Worm (Caenorhabditis elegans): Measurements from ENCODE around the gene K06G5.1.

The K06G5.1 gene

DNA sequence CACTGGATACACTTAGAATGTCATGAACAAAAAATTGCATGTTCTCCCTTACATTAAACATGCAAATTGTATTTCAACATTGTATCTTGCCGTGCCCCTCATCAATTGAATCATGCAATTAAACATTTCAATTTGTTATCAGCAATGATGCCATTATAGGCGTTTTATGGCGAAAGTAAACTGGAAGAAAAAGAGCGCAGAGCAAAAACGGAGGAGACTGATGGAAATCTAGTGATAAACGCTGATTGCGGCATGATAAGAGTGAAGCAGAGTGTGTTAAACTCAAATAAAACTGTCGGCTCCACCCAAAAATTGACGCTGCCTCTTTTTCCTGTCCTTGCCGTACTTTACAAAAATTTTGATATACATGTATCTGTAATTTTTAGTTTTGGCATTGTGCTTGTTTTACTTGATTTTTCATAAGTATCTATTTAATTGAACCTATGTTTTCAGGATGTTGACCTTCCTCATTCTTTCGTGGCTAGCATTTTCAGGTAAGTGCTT lies at the start of gene K06G5.1:
Gene K06G5.1 (plus strand): TSS at position 454 of the 504 bp plus-strand sequence.
- TF ChIP-seq dao-5 (tag; optimal IDR thresholded peaks at IDR 0.05) (no peak), him-1 (tag; optimal IDR thresholded peaks at IDR 0.05) (no peak), W03F9.2 (tag; optimal IDR thresholded peaks at IDR 0.05) (no peak)

DNA sequence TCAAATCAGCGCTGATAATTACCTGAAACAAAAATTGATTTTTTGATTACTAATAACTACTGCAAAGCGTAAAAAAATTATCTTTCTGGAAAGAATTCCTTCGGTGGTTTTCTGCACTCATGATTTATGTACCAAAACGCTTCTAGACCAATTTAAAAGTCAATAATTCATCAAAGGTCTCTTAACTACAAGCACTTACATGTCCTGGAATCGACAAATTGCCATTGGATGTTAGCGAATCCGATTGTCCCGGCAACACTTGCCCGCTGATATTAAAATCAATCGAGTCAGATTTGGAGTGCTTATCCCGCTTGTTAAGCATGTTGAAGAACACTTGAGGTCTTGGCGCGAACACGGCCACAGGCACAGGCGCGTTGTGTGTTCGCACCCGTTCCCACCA lies 49.6 kb upstream of the K06G5.1 start:
- TF ChIP-seq dao-5 (tag; optimal IDR thresholded peaks at IDR 0.05) = no peak
- no peak for TF ChIP-seq W03F9.2 (tag; optimal IDR thresholded peaks at IDR 0.05)
- no peak for TF ChIP-seq him-1 (tag; optimal IDR thresholded peaks at IDR 0.05)

ce11 chrX:14169569-14170031 lies 45.2 kb upstream of the K06G5.1 start, which contains the start of gene sym-4:
sym-4 (minus strand) TSS chrX:14169619.
- TF ChIP-seq him-1 (tag; optimal IDR thresholded peaks at IDR 0.05) = peak; percentile 26
- no peak for TF ChIP-seq dao-5 (tag; optimal IDR thresholded peaks at IDR 0.05)
- TF ChIP-seq W03F9.2 (tag; optimal IDR thresholded peaks at IDR 0.05) = peak; percentile 84

- TF ChIP-seq dao-5 (tag; optimal IDR thresholded peaks at IDR 0.05) (no peak), W03F9.2 (tag; optimal IDR thresholded peaks at IDR 0.05) (peak; percentile 46), him-1 (tag; optimal IDR thresholded peaks at IDR 0.05) (no peak)
Observed at ce11 chrX:14173850-14174249, 40.9 kb upstream of the K06G5.1 start, which contains the start of gene idhb-1. idhb-1 (minus strand) TSS chrX:14174063.

DNA sequence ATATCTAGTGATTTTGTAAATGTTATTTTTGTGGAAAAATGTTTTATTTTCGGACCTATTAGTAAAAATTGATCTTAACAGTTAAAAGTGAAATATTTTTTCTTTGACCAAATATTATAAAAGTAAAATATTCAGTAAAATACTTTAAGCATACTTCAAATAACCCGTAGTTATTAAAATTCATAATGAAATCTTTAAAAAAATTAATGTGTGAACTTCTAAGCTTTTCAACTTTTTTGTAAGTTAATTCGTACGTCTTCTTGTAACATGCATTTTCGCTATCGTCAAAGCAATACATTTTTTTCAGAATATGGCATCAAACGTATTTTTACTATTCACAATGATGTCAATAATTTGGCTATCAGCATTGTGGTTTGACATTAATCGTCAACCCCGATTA lies 39.0 kb upstream of the K06G5.1 start, which contains the start of gene C37E2.2:
Gene C37E2.2 (plus strand): TSS at position 301 of the 400 bp plus-strand sequence.
- no peak for TF ChIP-seq him-1 (tag; optimal IDR thresholded peaks at IDR 0.05)
- TF ChIP-seq W03F9.2 (tag; optimal IDR thresholded peaks at IDR 0.05) = no peak
- TF ChIP-seq dao-5 (tag; optimal IDR thresholded peaks at IDR 0.05) = no peak

DNA sequence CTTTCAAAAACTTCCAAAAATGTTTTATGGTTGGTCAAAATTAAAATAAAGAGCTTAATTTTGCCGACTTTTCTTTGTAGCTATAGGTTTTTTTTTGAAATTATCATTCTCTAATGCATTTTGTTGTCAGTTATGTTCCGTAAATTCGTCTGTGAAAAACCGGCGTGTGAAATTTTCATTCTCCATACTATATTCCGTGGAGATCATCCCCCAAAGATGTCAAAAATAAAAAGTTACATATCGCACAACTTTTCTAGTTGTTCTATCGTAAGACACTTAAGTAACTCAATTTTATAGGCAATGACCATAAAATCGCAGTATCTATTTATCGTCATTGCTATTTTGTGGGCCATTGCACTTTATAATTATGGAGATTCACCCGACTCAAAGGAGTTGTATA lies 36.1 kb upstream of the K06G5.1 start, which contains the start of gene C37E2.10:
Gene C37E2.10 (plus strand): TSS at position 301 of the 400 bp plus-strand sequence.
- TF ChIP-seq him-1 (tag; optimal IDR thresholded peaks at IDR 0.05) = no peak
- TF ChIP-seq W03F9.2 (tag; optimal IDR thresholded peaks at IDR 0.05) = no peak
- no peak for TF ChIP-seq dao-5 (tag; optimal IDR thresholded peaks at IDR 0.05)

ce11 chrX:14179488-14179887 lies 35.3 kb upstream of the K06G5.1 start:
- TF ChIP-seq dao-5 (tag; optimal IDR thresholded peaks at IDR 0.05) = no peak
- no peak for TF ChIP-seq W03F9.2 (tag; optimal IDR thresholded peaks at IDR 0.05)
- TF ChIP-seq him-1 (tag; optimal IDR thresholded peaks at IDR 0.05) = no peak

DNA sequence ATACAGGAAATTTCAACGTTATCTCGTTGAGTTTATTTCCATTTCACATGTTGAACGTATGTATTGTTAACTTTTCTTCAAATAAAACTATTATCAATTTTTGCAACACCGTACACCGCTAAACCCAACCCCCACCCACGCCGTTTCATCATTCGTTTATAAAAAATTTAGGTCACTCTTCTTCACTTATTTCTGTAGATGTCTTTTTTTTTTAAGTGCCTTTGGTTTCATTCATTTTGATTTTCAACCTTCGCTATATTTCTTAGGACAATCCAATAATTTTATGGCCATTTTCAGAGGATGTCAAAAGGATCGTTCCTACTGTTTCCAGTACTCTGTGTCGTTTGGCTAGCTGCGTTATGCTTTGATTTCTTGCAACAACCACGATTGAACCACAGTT lies 34.6 kb upstream of the K06G5.1 start, which contains the start of gene C37E2.3:
Gene C37E2.3 (plus strand): TSS at position 301 of the 400 bp plus-strand sequence.
- TF ChIP-seq W03F9.2 (tag; optimal IDR thresholded peaks at IDR 0.05) (no peak), him-1 (tag; optimal IDR thresholded peaks at IDR 0.05) (no peak)

ce11 chrX:14182514-14182913 lies 32.3 kb upstream of the K06G5.1 start:
- TF ChIP-seq dao-5 (tag; optimal IDR thresholded peaks at IDR 0.05) (no peak), W03F9.2 (tag; optimal IDR thresholded peaks at IDR 0.05) (no peak), him-1 (tag; optimal IDR thresholded peaks at IDR 0.05) (no peak)

DNA sequence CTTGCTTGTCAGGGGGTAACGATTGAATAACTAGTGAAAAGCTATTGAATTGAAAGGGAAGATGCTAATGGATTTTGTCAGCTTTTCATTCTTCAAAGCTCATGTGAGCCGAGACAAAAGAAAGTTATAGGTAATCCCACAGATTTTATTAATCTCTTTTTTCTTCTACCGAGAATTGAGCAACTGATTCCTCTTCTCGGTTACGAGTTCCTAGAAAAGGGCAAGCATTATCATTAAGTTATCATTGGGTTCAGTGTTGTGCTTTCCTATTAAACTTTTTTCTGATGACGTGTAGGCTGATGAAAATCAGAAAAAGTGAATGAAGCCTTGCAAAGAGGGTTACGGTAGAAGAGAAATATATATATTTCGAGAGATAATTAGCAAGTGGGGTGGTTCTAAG lies 29.1 kb upstream of the K06G5.1 start:
- TF ChIP-seq him-1 (tag; optimal IDR thresholded peaks at IDR 0.05) = no peak
- TF ChIP-seq W03F9.2 (tag; optimal IDR thresholded peaks at IDR 0.05) = no peak
- TF ChIP-seq dao-5 (tag; optimal IDR thresholded peaks at IDR 0.05) = no peak

DNA sequence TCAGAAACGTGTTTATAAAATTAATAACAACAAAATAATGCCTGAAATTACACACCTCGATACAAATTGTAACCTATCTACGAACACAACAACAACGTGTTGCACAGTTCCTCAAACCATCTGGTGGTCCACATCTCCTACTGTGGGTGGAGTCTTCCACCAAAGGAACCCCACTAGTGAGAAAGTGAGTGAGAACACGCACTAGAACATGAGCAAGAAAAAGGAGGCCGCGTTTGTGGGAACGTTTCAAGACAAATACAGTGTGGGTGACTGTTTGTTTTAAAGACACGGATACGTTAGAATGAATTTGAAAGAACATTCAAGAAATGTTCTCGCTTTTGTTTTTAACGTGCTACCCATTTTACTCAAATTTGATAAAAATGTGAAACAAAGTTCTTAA lies 28.3 kb upstream of the K06G5.1 start, which contains the start of gene ceh-36:
Gene ceh-36 (minus strand): TSS at position 101 of the 400 bp plus-strand sequence.
- TF ChIP-seq dao-5 (tag; optimal IDR thresholded peaks at IDR 0.05) = no peak
- TF ChIP-seq W03F9.2 (tag; optimal IDR thresholded peaks at IDR 0.05) = no peak
- no peak for TF ChIP-seq him-1 (tag; optimal IDR thresholded peaks at IDR 0.05)

ce11 chrX:14194251-14194650 lies 20.5 kb upstream of the K06G5.1 start:
- TF ChIP-seq dao-5 (tag; optimal IDR thresholded peaks at IDR 0.05) (no peak), W03F9.2 (tag; optimal IDR thresholded peaks at IDR 0.05) (no peak), him-1 (tag; optimal IDR thresholded peaks at IDR 0.05) (no peak)

ce11 chrX:14206321-14206720 lies 8.5 kb upstream of the K06G5.1 start:
- TF ChIP-seq dao-5 (tag; optimal IDR thresholded peaks at IDR 0.05) (no peak), him-1 (tag; optimal IDR thresholded peaks at IDR 0.05) (no peak), W03F9.2 (tag; optimal IDR thresholded peaks at IDR 0.05) (no peak)

DNA sequence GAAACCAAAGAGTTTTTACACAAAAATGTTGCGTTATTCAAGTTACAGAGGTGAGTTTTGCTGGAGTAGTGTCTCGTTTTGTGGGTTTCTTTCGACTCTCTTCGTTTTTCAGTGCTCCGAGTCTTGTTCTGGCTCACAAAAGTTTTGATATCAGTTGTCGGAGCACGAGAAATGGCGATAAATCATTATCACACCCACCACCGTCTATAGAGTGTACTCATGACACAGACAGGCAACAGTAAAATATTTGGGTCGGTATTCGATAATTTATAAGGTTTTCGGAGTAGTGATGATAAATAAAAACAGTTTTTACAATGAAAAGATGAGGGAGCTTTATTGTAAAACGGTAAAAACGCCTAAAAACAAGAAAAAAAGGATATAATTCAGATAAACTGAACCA lies 6.8 kb upstream of the K06G5.1 start, which contains the start of gene ceh-37:
Gene ceh-37 (minus strand): TSS at position 59 of the 400 bp plus-strand sequence.
- no peak for TF ChIP-seq W03F9.2 (tag; optimal IDR thresholded peaks at IDR 0.05)
- no peak for TF ChIP-seq him-1 (tag; optimal IDR thresholded peaks at IDR 0.05)
- no peak for TF ChIP-seq dao-5 (tag; optimal IDR thresholded peaks at IDR 0.05)

DNA sequence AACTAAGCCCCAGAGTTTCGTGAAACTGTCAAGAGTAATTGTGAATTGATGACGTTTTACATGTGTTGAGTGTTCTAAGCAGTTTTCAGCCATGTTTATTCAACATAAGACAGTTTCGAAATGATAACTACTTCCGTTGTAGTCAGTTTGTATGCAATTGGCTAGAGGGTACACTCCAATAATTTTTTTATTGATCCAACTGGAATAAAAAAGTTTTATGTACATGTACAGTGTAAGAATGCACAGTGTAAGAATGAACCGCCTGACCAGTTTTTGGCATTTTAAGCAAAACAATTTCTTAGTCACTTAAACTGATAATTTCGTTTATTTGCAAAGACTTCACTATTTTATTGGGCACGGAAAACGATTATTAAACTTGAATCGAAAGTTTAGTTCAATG lies 1.5 kb upstream of the K06G5.1 start:
- TF ChIP-seq W03F9.2 (tag; optimal IDR thresholded peaks at IDR 0.05) = no peak
- TF ChIP-seq dao-5 (tag; optimal IDR thresholded peaks at IDR 0.05) = no peak
- no peak for TF ChIP-seq him-1 (tag; optimal IDR thresholded peaks at IDR 0.05)
